Worm (Caenorhabditis elegans): ENCODE results near the gene mct-5.

Gene mct-5

DNA sequence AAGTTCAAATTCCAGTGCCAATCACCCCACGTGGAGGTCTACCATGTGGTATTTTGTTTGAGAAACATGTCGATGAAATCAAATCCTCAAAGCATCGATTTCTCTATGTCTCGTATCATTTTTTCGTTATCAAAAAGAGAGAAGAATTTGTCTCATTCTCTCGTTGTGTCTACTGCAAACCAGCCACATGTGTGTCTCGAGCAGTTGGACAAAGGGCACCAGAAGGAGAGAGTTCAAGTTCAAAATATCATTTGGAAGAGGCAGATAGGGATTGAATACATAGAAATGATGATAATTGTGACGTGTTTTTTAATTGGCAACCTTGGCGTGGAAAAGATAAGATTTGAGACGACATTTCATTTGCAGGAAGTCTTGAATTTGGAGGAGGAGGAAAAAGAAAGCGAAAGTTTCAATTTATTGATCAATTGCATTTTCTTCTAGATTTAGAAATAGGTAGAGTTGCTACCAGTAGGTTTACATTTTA, 39.1 kb downstream of the mct-5 start (continued):
- TF ChIP-seq snpc-4 (tag; optimal IDR thresholded peaks at IDR 0.05) = no peak
- TF ChIP-seq pag-3 (tag; optimal IDR thresholded peaks at IDR 0.05; ENCODE audit: borderline replicate concordance, insufficient read depth) = peak; percentile 5
- TF ChIP-seq C04F5.9 (tag; optimal IDR thresholded peaks at IDR 0.05) = no peak
- TF ChIP-seq C16A3.4 (tag; optimal IDR thresholded peaks at IDR 0.05) = peak; percentile 18
- no peak for TF ChIP-seq ceh-88 (GFP tag; IDR thresholded peaks at IDR 0.05)
- TF ChIP-seq mdl-1 (tag; optimal IDR thresholded peaks at IDR 0.05) = peak in 1 of 2 experiments; percentile 75
- peak; percentile 57 for TF ChIP-seq skn-1 (tag; optimal IDR thresholded peaks at IDR 0.05)
- no peak for TF ChIP-seq nhr-76 (tag; optimal IDR thresholded peaks at IDR 0.05)
- TF ChIP-seq sptf-1 (tag; optimal IDR thresholded peaks at IDR 0.05) = no peak

DNA sequence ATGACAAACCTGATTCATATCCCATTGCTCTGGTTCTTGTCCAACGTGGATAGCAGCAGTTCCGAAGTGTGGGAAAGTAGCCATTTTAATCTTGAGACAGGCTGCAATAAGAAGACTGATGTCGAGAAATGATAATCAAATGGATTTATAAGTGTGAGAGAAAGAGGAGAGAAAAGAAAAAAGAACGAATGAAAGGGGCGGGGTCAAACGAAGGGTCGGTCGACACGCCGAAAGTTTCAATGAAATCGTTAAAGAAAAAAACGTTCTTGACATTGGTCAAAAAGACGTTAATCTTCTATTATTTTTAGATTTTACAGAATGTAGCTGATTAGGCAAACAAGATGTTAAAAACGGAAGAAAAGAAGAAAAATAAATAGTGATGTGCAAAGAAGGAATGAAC, 40.5 kb downstream of the mct-5 start, which contains the start of gene cth-2:
Gene cth-2 (minus strand): TSS at position 101 of the 400 bp plus-strand sequence.
- TF ChIP-seq xbp-1 (tag; optimal IDR thresholded peaks at IDR 0.05) (no peak), zag-1 (tag; optimal IDR thresholded peaks at IDR 0.05) (no peak), lin-14 (GFP tag; optimal IDR thresholded peaks at IDR 0.05) (peak; percentile 32), Y116A8C.19 (tag; optimal IDR thresholded peaks at IDR 0.05; ENCODE audit: borderline replicate concordance) (no peak), C16A3.4 (tag; optimal IDR thresholded peaks at IDR 0.05) (no peak), mep-1 (tag; optimal IDR thresholded peaks at IDR 0.05) (peak; percentile 12), blmp-1 (tag; optimal IDR thresholded peaks at IDR 0.05) (peak; percentile 64), ceh-63 (GFP tag; optimal IDR thresholded peaks at IDR 0.05) (no peak), sptf-1 (tag; optimal IDR thresholded peaks at IDR 0.05) (no peak), pqm-1 (tag; optimal IDR thresholded peaks at IDR 0.05) (no peak), alr-1 (tag; optimal IDR thresholded peaks at IDR 0.05; ENCODE audit: borderline replicate concordance) (no peak), ceh-82 (tag; optimal IDR thresholded peaks at IDR 0.05) (no peak)

DNA sequence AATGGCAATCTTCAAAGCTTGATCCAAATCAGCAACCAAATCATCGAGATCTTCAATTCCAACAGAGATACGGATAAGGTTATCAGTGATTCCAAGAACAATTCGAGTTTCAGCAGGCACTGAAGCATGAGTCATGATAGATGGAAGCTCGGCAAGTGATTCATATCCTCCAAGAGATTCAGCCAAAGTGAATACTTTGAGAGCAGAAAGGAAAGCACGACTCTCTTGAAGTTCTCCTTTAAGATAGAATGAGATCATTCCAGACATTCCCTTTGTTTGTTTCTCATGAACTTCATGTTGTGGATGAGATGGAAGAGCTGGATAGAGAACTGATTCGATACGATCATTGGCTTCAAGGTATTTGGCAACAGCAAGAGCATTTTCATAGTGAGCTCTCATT, 42.1 kb downstream of the mct-5 start:
- TF ChIP-seq aha-1 (tag; optimal IDR thresholded peaks at IDR 0.05) = no peak
- TF ChIP-seq hlh-17 (GFP tag; optimal IDR thresholded peaks at IDR 0.05; ENCODE audit: borderline replicate concordance) = no peak

DNA sequence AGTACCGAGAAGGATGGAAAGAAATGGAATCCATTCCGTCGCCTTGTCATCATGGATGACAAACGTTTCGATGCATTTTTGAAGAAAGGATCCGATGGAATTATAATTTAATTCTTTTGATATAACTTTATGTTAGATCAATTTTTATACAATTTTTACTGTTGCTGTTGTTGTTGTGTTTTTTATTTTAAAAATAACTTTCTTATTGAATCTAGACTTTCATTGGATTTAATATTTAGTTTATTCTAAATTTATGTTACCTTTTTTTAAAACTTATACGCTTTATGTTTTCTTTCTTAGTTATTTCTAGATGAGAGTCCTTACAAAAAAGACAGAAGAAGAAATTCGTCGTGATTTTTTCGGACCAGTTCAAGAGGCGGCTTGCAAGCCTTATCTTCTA, 43.4 kb downstream of the mct-5 start, which contains the start of gene ZK1127.3:
Gene ZK1127.3 (plus strand): TSS at position 301 of the 400 bp plus-strand sequence.
- TF ChIP-seq lin-35 (GFP tag; optimal IDR thresholded peaks at IDR 0.05) (no peak), ets-5 (GFP tag; IDR thresholded peaks at IDR 0.05) (no peak), egl-27 (tag; optimal IDR thresholded peaks at IDR 0.05) (no peak), pag-3 (tag; optimal IDR thresholded peaks at IDR 0.05; ENCODE audit: borderline replicate concordance, insufficient read depth) (no peak), sox-4 (tag; optimal IDR thresholded peaks at IDR 0.05) (no peak), pqm-1 (tag; optimal IDR thresholded peaks at IDR 0.05) (no peak), irx-1 (tag; optimal IDR thresholded peaks at IDR 0.05) (no peak), mdl-1 (tag; optimal IDR thresholded peaks at IDR 0.05) (no peak), efl-3 (GFP tag; optimal IDR thresholded peaks at IDR 0.05) (no peak), unc-98 (GFP tag; IDR thresholded peaks at IDR 0.05) (no peak), nhr-19 (GFP tag; conservative IDR thresholded peaks at IDR 0.05) (no peak), C04F5.9 (tag; optimal IDR thresholded peaks at IDR 0.05) (no peak), egl-13 (tag; optimal IDR thresholded peaks at IDR 0.05) (no peak), hlh-4 (tag; optimal IDR thresholded peaks at IDR 0.05) (no peak), nhr-84 (tag; optimal IDR thresholded peaks at IDR 0.05) (no peak), elt-2 (tag; optimal IDR thresholded peaks at IDR 0.05) (no peak), ceh-82 (tag; optimal IDR thresholded peaks at IDR 0.05) (no peak), tbx-2 (tag; optimal IDR thresholded peaks at IDR 0.05) (no peak), nhr-47 (tag; optimal IDR thresholded peaks at IDR 0.05) (no peak), F16B12.6 (tag; optimal IDR thresholded peaks at IDR 0.05) (no peak)

Measured in whole organism, L1 larva.